Worm (Caenorhabditis elegans): ENCODE measurements around the gene ocr-3.

- TF ChIP-seq pha-4 (tag; optimal IDR thresholded peaks at IDR 0.05) (no peak), ttx-3 (tag; optimal IDR thresholded peaks at IDR 0.05) (no peak), elt-2 (tag; optimal IDR thresholded peaks at IDR 0.05) (no peak)
These were observed 30.5 kb downstream of the ocr-3 start, which contains the start of gene snt-7 for ce11 chrX:15199052-15199451.
